Worm (Caenorhabditis elegans) whole organism, L1 larva: Measurements from ENCODE around the gene W04B5.8.

Experiments used
- alr-1 ChIP-seq: fragments of 200-800 bp; sonication (Bioruptor generic); optimal IDR thresholded peaks from 2 replicates; lab custom pipeline; 2018; ENCODE audit warnings: borderline replicate concordance, mild to moderate bottlenecking, missing genetic modification characterization, missing compliant biosample characterization
- aly-2 ChIP-seq: fragments of 150-350 bp; optimal IDR thresholded peaks from 2 replicates; lab custom pipeline; 2014; ENCODE audit warnings: missing biosample characterization, missing genetic modification characterization
- ces-1 ChIP-seq: fragments of 150-350 bp; optimal IDR thresholded peaks from 2 replicates; lab custom pipeline; 2014; ENCODE audit warnings: missing biosample characterization, missing genetic modification reagents, missing genetic modification characterization
- elt-3 ChIP-seq, 6 experiments: fragments of 150-350 bp in 1 of 6; sonication (generic microtip); optimal IDR thresholded peaks; 2 replicates each; lab custom pipeline; 2017 to 2018; ENCODE audit warnings: missing biosample characterization in 6 of 6, missing genetic modification characterization in 6 of 6, inconsistent platforms in 1 of 6
- lin-13 ChIP-seq: fragments of 150-350 bp; optimal IDR thresholded peaks from 2 replicates; lab custom pipeline; 2014; ENCODE audit warnings: missing biosample characterization, missing genetic modification reagents, missing genetic modification characterization
- lin-15B ChIP-seq: fragments of 150-350 bp; sonication (generic microtip); optimal IDR thresholded peaks from 3 replicates; lab custom pipeline; 2014; ENCODE audit warnings: missing biosample characterization, missing genetic modification characterization
- lin-39 ChIP-seq: fragments of 150-350 bp; optimal IDR thresholded peaks from 2 replicates; lab custom pipeline; 2014; ENCODE audit warnings: missing biosample characterization, missing genetic modification reagents, missing genetic modification characterization
- mdl-1 ChIP-seq, 2 experiments: fragments of 150-350 bp; optimal IDR thresholded peaks; 2 replicates each; lab custom pipeline; 2014 to 2017; ENCODE audit warnings: missing biosample characterization in 2 of 2, missing genetic modification characterization in 2 of 2, inconsistent platforms in 1 of 2
- unc-30 ChIP-seq: sonication (generic microtip); optimal IDR thresholded peaks from 2 replicates; lab custom pipeline; 2017; ENCODE audit warnings: missing biosample characterization, missing genetic modification characterization
- ztf-4 ChIP-seq: fragments of 150-350 bp; optimal IDR thresholded peaks from 2 replicates; lab custom pipeline; 2014; ENCODE audit warnings: missing biosample characterization, missing genetic modification characterization

ce11 chrIII:2418159-2418658 is 7.9 kb upstream of the W04B5.8 start, which contains the start of the genes W04B5.5 and W04B5.3:
- TF ChIP-seq unc-30 (tag; lab: Kevin White, UChicago) = no peak
- peak in 2 of 6 experiments; percentile 2 to 33 for TF ChIP-seq elt-3 (tag; optimal IDR thresholded peaks at IDR 0.05; lab: Kevin White, UChicago)
- TF ChIP-seq lin-39 = peak; percentile 38
- TF ChIP-seq lin-15B (tag; lab: Kevin White, UChicago) = peak; percentile 11
- peak; percentile 56 for TF ChIP-seq lin-13 (GFP tag; lab: Kevin White, UChicago)
- TF ChIP-seq mdl-1 (tag; optimal IDR thresholded peaks at IDR 0.05; lab: Kevin White, UChicago) = peak in 1 of 2 experiments; percentile 75
- TF ChIP-seq aly-2 (tag; lab: Kevin White, UChicago) = no peak
- TF ChIP-seq alr-1 (tag; lab: Kevin White, UChicago) = no peak
- no peak for TF ChIP-seq ztf-4
- no peak for TF ChIP-seq ces-1
